Fruit fly (Drosophila melanogaster): ENCODE results near the gene CG6178.

DNA sequence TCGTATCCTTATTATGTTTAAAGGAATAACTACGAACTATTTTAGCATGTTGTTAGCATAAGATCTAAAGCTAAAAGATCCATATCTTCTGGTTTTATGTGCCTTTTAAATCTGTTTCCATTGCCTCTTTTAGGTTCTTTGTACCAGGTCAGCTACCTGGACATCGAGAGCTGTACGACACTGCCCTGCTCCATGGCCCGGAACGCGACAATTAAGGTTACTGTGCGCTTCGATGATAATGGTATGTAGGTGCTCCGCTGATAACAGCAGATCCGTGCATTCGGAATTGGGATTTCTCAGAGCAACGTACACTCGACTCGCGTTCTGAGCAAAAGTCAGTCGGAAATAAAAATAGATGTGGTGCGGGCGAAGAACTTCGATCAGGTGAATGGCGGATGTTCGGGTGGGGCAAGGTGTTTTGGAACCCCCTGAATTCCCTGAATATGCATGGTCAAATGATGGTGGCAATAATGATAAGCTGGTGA, 12.5 kb upstream of the CG6178 start:
- no peak for TF ChIP-seq CG8478 (optimal IDR thresholded peaks at IDR 0.05)
- TF ChIP-seq CTCF (optimal IDR thresholded peaks at IDR 0.05) = no peak

Data from S2 (cell line).